Worm (Caenorhabditis elegans): ENCODE results near the gene mpz-6.

- TF ChIP-seq ama-1 (optimal IDR thresholded peaks at IDR 0.05) (no peak), ama-1 (GFP tag; optimal IDR thresholded peaks at IDR 0.05) (no peak), unc-130 (GFP tag; optimal IDR thresholded peaks at IDR 0.05) (no peak)
These were observed 29.8 kb downstream of the mpz-6 start, which contains the start of gene C06C3.10 for ce11 chrII:9377158-9377557.

Data from whole organism, young adult.